Fruit fly (Drosophila melanogaster) whole organism, embryonic: ENCODE data around the gene JMJD5.

Source experiments
- Bdp1 ChIP-seq: fragments of 200-800 bp; sonication (Bioruptor generic); optimal IDR thresholded peaks from 3 replicates; lab custom pipeline; 2016; ENCODE audit warnings: missing biosample characterization, missing genetic modification characterization
- Bgb ChIP-seq: fragments of 200-800 bp; sonication (Bioruptor generic); IDR thresholded peaks from 2 replicates; pipeline ENCODE4 v1.3.6; 2022; ENCODE audit warnings: missing biosample characterization, missing genetic modification characterization; ENCODE audit not compliant: partially characterized antibody
- CG10267 ChIP-seq: fragments of 200-800 bp; sonication (Bioruptor generic); optimal IDR thresholded peaks from 2 replicates; lab custom pipeline; 2018; ENCODE audit warnings: missing biosample characterization, mild to moderate bottlenecking, missing genetic modification characterization, moderate library complexity
- CG10431 ChIP-seq: fragments of 200-800 bp; sonication (Bioruptor generic); optimal IDR thresholded peaks from 3 replicates; lab custom pipeline; 2018; ENCODE audit warnings: missing biosample characterization, mild to moderate bottlenecking, missing genetic modification characterization
- CG12299 ChIP-seq: fragments of 200-800 bp; sonication (Bioruptor generic); optimal IDR thresholded peaks from 2 replicates; lab custom pipeline; 2018; ENCODE audit warnings: missing biosample characterization, mild to moderate bottlenecking, missing genetic modification characterization
- CG13123 ChIP-seq: fragments of 200-800 bp; sonication (Bioruptor generic); optimal IDR thresholded peaks from 2 replicates; lab custom pipeline; 2016; ENCODE audit warnings: missing biosample characterization, missing genetic modification characterization
- CG15073 ChIP-seq: fragments of 200-800 bp; sonication (Bioruptor generic); optimal IDR thresholded peaks from 2 replicates; lab custom pipeline; 2016; ENCODE audit warnings: missing biosample characterization, missing genetic modification characterization
- CG15601 ChIP-seq: fragments of 200-800 bp; sonication (Bioruptor generic); optimal IDR thresholded peaks from 3 replicates; lab custom pipeline; 2019; ENCODE audit warnings: missing biosample characterization, mild to moderate bottlenecking, missing genetic modification characterization, moderate library complexity
- CG16779 ChIP-seq: fragments of 200-800 bp; sonication (Bioruptor generic); IDR thresholded peaks from 2 replicates; pipeline ENCODE4 v1.3.6; 2022; ENCODE audit warnings: missing biosample characterization, missing genetic modification characterization
- CG17186 ChIP-seq: fragments of 200-800 bp; sonication (Bioruptor generic); optimal IDR thresholded peaks from 3 replicates; lab custom pipeline; 2017; ENCODE audit warnings: missing biosample characterization, missing genetic modification reagents, missing genetic modification characterization
- CG18619 ChIP-seq: fragments of 200-800 bp; sonication (Bioruptor generic); optimal IDR thresholded peaks from 3 replicates; lab custom pipeline; 2017; ENCODE audit warnings: missing biosample characterization, mild to moderate bottlenecking, missing genetic modification characterization
- CG31365 ChIP-seq: fragments of 200-800 bp; sonication (Bioruptor generic); optimal IDR thresholded peaks from 2 replicates; lab custom pipeline; 2018; ENCODE audit warnings: missing biosample characterization, mild to moderate bottlenecking, missing genetic modification characterization
- CG31388 ChIP-seq: fragments of 200-800 bp; sonication (Bioruptor generic); optimal IDR thresholded peaks from 2 replicates; lab custom pipeline; 2016; ENCODE audit warnings: missing biosample characterization, missing genetic modification characterization
- CG3847 ChIP-seq: fragments of 200-800 bp; sonication (Bioruptor generic); IDR thresholded peaks from 2 replicates; pipeline ENCODE4 v1.3.6; 2022; ENCODE audit warnings: missing biosample characterization, missing genetic modification characterization
- CG4328 ChIP-seq: fragments of 200-800 bp; sonication (Bioruptor generic); optimal IDR thresholded peaks from 3 replicates; lab custom pipeline; 2017; ENCODE audit warnings: missing biosample characterization, missing genetic modification reagents, missing genetic modification characterization
- CG4360 ChIP-seq: fragments of 200-800 bp; sonication (Bioruptor generic); IDR thresholded peaks from 2 replicates; pipeline ENCODE4 v1.3.6; 2022; ENCODE audit warnings: missing biosample characterization, missing genetic modification characterization
- CG4617 ChIP-seq: fragments of 200-800 bp; sonication (Bioruptor generic); optimal IDR thresholded peaks from 3 replicates; lab custom pipeline; 2016; ENCODE audit warnings: missing biosample characterization, missing genetic modification characterization, borderline replicate concordance
- CG4730 ChIP-seq: fragments of 200-800 bp; sonication (Bioruptor generic); IDR thresholded peaks from 2 replicates; pipeline ENCODE4 v1.3.6; 2022; ENCODE audit warnings: missing biosample characterization, missing genetic modification characterization
- CG7372 ChIP-seq: fragments of 200-800 bp; sonication (Bioruptor generic); IDR thresholded peaks from 2 replicates; pipeline ENCODE4 v1.3.6; 2022; ENCODE audit warnings: missing biosample characterization, missing genetic modification characterization
- CG8944 ChIP-seq: fragments of 200-800 bp; sonication (Bioruptor generic); optimal IDR thresholded peaks from 3 replicates; lab custom pipeline; 2016; ENCODE audit warnings: missing biosample characterization, missing genetic modification characterization
- D19B ChIP-seq: fragments of 200-800 bp; sonication (Bioruptor generic); optimal IDR thresholded peaks from 2 replicates; lab custom pipeline; 2017; ENCODE audit warnings: missing biosample characterization, mild to moderate bottlenecking, missing genetic modification characterization
- Dip3 ChIP-seq: fragments of 200-800 bp; sonication (Bioruptor generic); optimal IDR thresholded peaks from 3 replicates; lab custom pipeline; 2016; ENCODE audit warnings: missing biosample characterization, missing genetic modification characterization
- H2.0 ChIP-seq: fragments of 200-800 bp; sonication (Bioruptor generic); IDR thresholded peaks from 2 replicates; pipeline ENCODE4 v1.3.6; 2022; ENCODE audit warnings: missing biosample characterization, missing genetic modification characterization
- Hand ChIP-seq: fragments of 200-800 bp; sonication (Bioruptor generic); optimal IDR thresholded peaks from 2 replicates; lab custom pipeline; 2017; ENCODE audit warnings: mild to moderate bottlenecking, missing biosample characterization, missing genetic modification reagents, missing genetic modification characterization
- Hr3 ChIP-seq: fragments of 200-800 bp; sonication (Bioruptor generic); optimal IDR thresholded peaks from 3 replicates; lab custom pipeline; 2016; ENCODE audit warnings: missing biosample characterization, missing genetic modification characterization
- Lhr ChIP-seq: fragments of 200-800 bp; sonication (Bioruptor generic); optimal IDR thresholded peaks from 3 replicates; lab custom pipeline; 2017; ENCODE audit warnings: mild to moderate bottlenecking, missing biosample characterization, missing genetic modification reagents, missing genetic modification characterization
- Max ChIP-seq: fragments of 200-800 bp; sonication (Bioruptor generic); optimal IDR thresholded peaks from 2 replicates; lab custom pipeline; 2016; ENCODE audit warnings: missing biosample characterization, mild to moderate bottlenecking, missing genetic modification characterization
- Nf-YB ChIP-seq: fragments of 200-800 bp; sonication (Bioruptor generic); optimal IDR thresholded peaks from 3 replicates; lab custom pipeline; 2019; ENCODE audit warnings: missing biosample characterization, mild to moderate bottlenecking, missing genetic modification characterization, moderate library complexity
- Ptx1 ChIP-seq: fragments of 200-800 bp; sonication (Bioruptor generic); IDR thresholded peaks from 2 replicates; pipeline ENCODE4 v1.3.6; 2022; ENCODE audit warnings: missing biosample characterization, missing genetic modification characterization
- Scr ChIP-seq: fragments of 200-800 bp; sonication (Bioruptor generic); IDR thresholded peaks from 2 replicates; pipeline ENCODE4 v1.3.6; 2022; ENCODE audit warnings: missing biosample characterization, missing genetic modification characterization; ENCODE audit not compliant: partially characterized antibody
- Side ChIP-seq: fragments of 200-800 bp; sonication (Bioruptor generic); optimal IDR thresholded peaks from 2 replicates; lab custom pipeline; 2016; ENCODE audit warnings: missing biosample characterization, missing genetic modification characterization
- Taf1 ChIP-seq: fragments of 200-800 bp; sonication (Bioruptor generic); IDR thresholded peaks from 2 replicates; pipeline ENCODE4 v1.3.6; 2022; ENCODE audit warnings: missing biosample characterization, missing genetic modification characterization
- ap ChIP-seq: fragments of 200-800 bp; sonication (Bioruptor generic); IDR thresholded peaks from 2 replicates; pipeline ENCODE4 v1.3.6; 2022; ENCODE audit warnings: missing biosample characterization, missing genetic modification characterization
- chinmo ChIP-seq: fragments of 200-800 bp; sonication (Bioruptor generic); IDR thresholded peaks from 4 replicates; pipeline ENCODE4 v1.3.6; 2022; ENCODE audit warnings: missing biosample characterization, missing genetic modification characterization; ENCODE audit not compliant: partially characterized antibody
- crc ChIP-seq: fragments of 200-800 bp; sonication (Bioruptor generic); optimal IDR thresholded peaks from 2 replicates; lab custom pipeline; 2016; ENCODE audit warnings: missing biosample characterization, missing genetic modification characterization
- croc ChIP-seq: fragments of 200-800 bp; sonication (Bioruptor generic); conservative IDR thresholded peaks from 3 replicates; pipeline ENCODE4 v1.3.6; 2022; ENCODE audit warnings: missing biosample characterization, missing genetic modification characterization
- esg ChIP-seq: fragments of 200-800 bp; sonication (Bioruptor generic); conservative IDR thresholded peaks from 2 replicates; pipeline ENCODE4 v1.3.6; 2022; ENCODE audit warnings: missing biosample characterization, missing genetic modification characterization
- hth ChIP-seq: fragments of >200 bp; optimal IDR thresholded peaks from 2 replicates; lab custom pipeline; 2017; ENCODE audit warnings: inconsistent platforms
- jigr1 ChIP-seq: fragments of 200-800 bp; sonication (Bioruptor generic); IDR thresholded peaks from 3 replicates; pipeline ENCODE4 v1.3.6; 2022; ENCODE audit warnings: missing biosample characterization, missing genetic modification characterization
- jumu ChIP-seq: fragments of 200-800 bp; sonication (Bioruptor generic); optimal IDR thresholded peaks from 3 replicates; lab custom pipeline; 2016; ENCODE audit warnings: missing biosample characterization, missing genetic modification characterization
- klu ChIP-seq: fragments of 200-800 bp; sonication (Bioruptor generic); IDR thresholded peaks from 2 replicates; pipeline ENCODE4 v1.3.6; 2022; ENCODE audit warnings: missing biosample characterization, missing genetic modification characterization
- lab ChIP-seq: fragments of 200-800 bp; sonication (Bioruptor generic); optimal IDR thresholded peaks from 3 replicates; lab custom pipeline; 2017; ENCODE audit warnings: missing biosample characterization, missing genetic modification characterization, mild to moderate bottlenecking, moderate library complexity, missing genetic modification reagents
- run ChIP-seq: fragments of 200-800 bp; sonication (Bioruptor generic); optimal IDR thresholded peaks from 3 replicates; lab custom pipeline; 2018; ENCODE audit warnings: missing biosample characterization, mild to moderate bottlenecking, missing genetic modification characterization
- seq ChIP-seq: fragments of 200-800 bp; sonication (Bioruptor generic); IDR thresholded peaks from 2 replicates; pipeline ENCODE4 v1.3.6; 2022; ENCODE audit warnings: missing biosample characterization, missing genetic modification characterization
- sisA ChIP-seq: fragments of 200-800 bp; sonication (Bioruptor generic); IDR thresholded peaks from 2 replicates; pipeline ENCODE4 v1.3.6; 2022; ENCODE audit warnings: missing biosample characterization, missing genetic modification characterization
- stwl ChIP-seq: fragments of 200-800 bp; sonication (Bioruptor generic); optimal IDR thresholded peaks from 3 replicates; lab custom pipeline; 2018; ENCODE audit warnings: missing biosample characterization, mild to moderate bottlenecking, missing genetic modification characterization, moderate library complexity
- vfl ChIP-seq: fragments of 200-800 bp; sonication (Bioruptor generic); optimal IDR thresholded peaks from 2 replicates; lab custom pipeline; 2016; ENCODE audit warnings: missing biosample characterization, missing genetic modification characterization
- zfh1 ChIP-seq: fragments of 200-800 bp; sonication (Bioruptor generic); IDR thresholded peaks from 3 replicates; pipeline ENCODE4 v1.3.6; 2022; ENCODE audit warnings: missing biosample characterization, missing genetic modification characterization
- zfh2 ChIP-seq: fragments of 200-800 bp; sonication (Bioruptor generic); optimal IDR thresholded peaks from 2 replicates; lab custom pipeline; 2016; ENCODE audit warnings: missing biosample characterization, missing genetic modification characterization

JMJD5 gene

dm6 chr3L:857063-858015 is 16.2 kb upstream of the JMJD5 start, which contains the start of gene dpr20 (continued):
- TF ChIP-seq CG18619: peak; percentile 66
- peak; percentile 71 for TF ChIP-seq zfh2
- peak; percentile 84 for TF ChIP-seq CG16779 (GFP tag; lab: Robert Waterston, UW)
- TF ChIP-seq klu (GFP tag; lab: Robert Waterston, UW): peak; percentile 66
- peak; percentile 81 for TF ChIP-seq seq (GFP tag; lab: Robert Waterston, UW)
- peak; percentile 21 for TF ChIP-seq Nf-YB
- TF ChIP-seq Taf1 (GFP tag; lab: Robert Waterston, UW): peak; percentile 79
- peak; percentile 52 for TF ChIP-seq CG4360 (GFP tag; lab: Robert Waterston, UW)
- peak; percentile 64 for TF ChIP-seq jumu
- TF ChIP-seq ap (GFP tag; lab: Robert Waterston, UW): peak; percentile 76
- TF ChIP-seq Side (GFP tag; lab: Kevin White, UChicago): peak; percentile 76
- peak; percentile 81 for TF ChIP-seq CG7372 (GFP tag; lab: Robert Waterston, UW)
- TF ChIP-seq CG10431: no peak
- TF ChIP-seq CG4328 (GFP tag; lab: Kevin White, UChicago): no peak
- TF ChIP-seq croc (GFP tag; lab: Robert Waterston, UW): peak; percentile 48; the same call in 2 of the 3 replicates
- peak; percentile 45 for TF ChIP-seq Bdp1
- peak; percentile 64 for TF ChIP-seq Hr3 (GFP tag; lab: Kevin White, UChicago)
- TF ChIP-seq Scr (GFP tag; lab: Robert Waterston, UW): no peak
- TF ChIP-seq zfh1 (GFP tag; lab: Robert Waterston, UW): peak; percentile 86
- no peak for TF ChIP-seq CG31388
- no peak for TF ChIP-seq run (tag; lab: Kevin White, UChicago)
- peak; percentile 63 for TF ChIP-seq vfl (GFP tag; lab: Kevin White, UChicago)
- peak; percentile 63 for TF ChIP-seq Hand (GFP tag; lab: Kevin White, UChicago)
- peak; percentile 72 for TF ChIP-seq Dip3 (GFP tag; lab: Kevin White, UChicago)
- TF ChIP-seq lab (GFP tag; lab: Kevin White, UChicago): peak; percentile 94
- TF ChIP-seq hth (lab: Kevin White, UChicago): no peak
- TF ChIP-seq CG10267: peak; percentile 41
- peak; percentile 79 for TF ChIP-seq CG3847 (GFP tag; lab: Robert Waterston, UW)
- TF ChIP-seq Bgb (GFP tag; lab: Robert Waterston, UW): no peak
- peak; percentile 92 for TF ChIP-seq Ptx1 (GFP tag; lab: Robert Waterston, UW)
- peak; percentile 33 for TF ChIP-seq Max (GFP tag; lab: Kevin White, UChicago)
- peak; percentile 55 for TF ChIP-seq crc (GFP tag; lab: Kevin White, UChicago)
- no peak for TF ChIP-seq stwl (tag; lab: Kevin White, UChicago)
- peak; percentile 56 for TF ChIP-seq CG8944 (GFP tag; lab: Kevin White, UChicago)
- peak; percentile 85 for TF ChIP-seq H2.0 (GFP tag; lab: Robert Waterston, UW)
- peak; percentile 42 for TF ChIP-seq CG15601
- TF ChIP-seq chinmo: no peak
- TF ChIP-seq CG13123: no peak
- peak; percentile 93 for TF ChIP-seq CG31365 (tag; lab: Kevin White, UChicago)
- peak; percentile 25 for TF ChIP-seq CG4617
- TF ChIP-seq sisA (GFP tag; lab: Robert Waterston, UW): peak; percentile 85
- TF ChIP-seq Lhr: peak; percentile 3
- TF ChIP-seq CG12299: peak; percentile 46
- peak; percentile 68; the same call in 1 of the 3 replicates for TF ChIP-seq jigr1 (GFP tag; lab: Robert Waterston, UW)
- no peak for TF ChIP-seq CG15073
- TF ChIP-seq CG4730: peak; percentile 76
- TF ChIP-seq CG17186 (GFP tag; lab: Kevin White, UChicago): no peak
- peak; percentile 42 for TF ChIP-seq D19B (GFP tag; lab: Kevin White, UChicago)
- peak; percentile 79 for TF ChIP-seq esg
